Fruit fly (Drosophila melanogaster): Measurements from ENCODE around the gene CG10681.
A peak's percentile ranks its signal among the peaks of the same experiment; 100 is the strongest.

CG10681 gene

DNA sequence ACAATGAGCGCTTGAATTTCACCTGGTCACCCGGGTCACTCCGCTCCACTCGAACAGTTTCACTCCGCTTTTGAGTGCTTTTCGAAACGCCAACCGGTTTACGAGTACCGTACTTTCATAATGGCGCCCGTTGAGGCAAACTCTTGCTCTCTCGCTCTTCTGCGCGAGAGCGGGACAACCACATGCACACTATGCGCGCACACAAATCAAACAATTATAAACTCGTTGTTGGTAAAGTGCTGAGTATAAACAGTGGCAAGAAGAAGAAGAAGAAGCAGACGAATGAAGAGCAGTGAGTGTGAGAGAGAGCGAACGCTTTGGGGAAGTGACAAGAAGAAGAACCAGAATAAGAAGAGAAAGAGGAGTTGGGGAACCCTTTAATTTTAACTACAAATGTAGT is 33.3 kb upstream of the CG10681 start, which contains the start of gene eyg (continued):
- TF ChIP-seq HLH54F (GFP tag; optimal IDR thresholded peaks at IDR 0.05) (no peak), esg (GFP tag; conservative IDR thresholded peaks at IDR 0.05) (no peak), fd64A (GFP tag; optimal IDR thresholded peaks at IDR 0.05) (peak; percentile 6), ranshi (GFP tag; IDR thresholded peaks at IDR 0.05) (peak; percentile 12; the same call in 1 of the 2 replicates), CG1024 (GFP tag; IDR thresholded peaks at IDR 0.05) (0 out of 2 replicates have a peak, but pooled peaks have one; percentile 12), pros (GFP tag; optimal IDR thresholded peaks at IDR 0.05) (peak; percentile 66), Vsx1 (GFP tag; optimal IDR thresholded peaks at IDR 0.05) (peak; percentile 64), CG15514 (GFP tag; optimal IDR thresholded peaks at IDR 0.05) (peak; percentile 33), CG1792 (GFP tag; optimal IDR thresholded peaks at IDR 0.05) (no peak), Abd-B (GFP tag; optimal IDR thresholded peaks at IDR 0.05) (peak; percentile 37), psq (GFP tag; optimal IDR thresholded peaks at IDR 0.05) (peak; percentile 72), Dll (GFP tag; IDR thresholded peaks at IDR 0.05; ENCODE audit: partially characterized antibody) (0 out of 4 replicates have a peak, but pooled peaks have one; percentile 28), zfh2 (GFP tag; optimal IDR thresholded peaks at IDR 0.05) (no peak), fu2 (GFP tag; optimal IDR thresholded peaks at IDR 0.05) (peak; percentile 8), CG16815 (GFP tag; optimal IDR thresholded peaks at IDR 0.05) (no peak), Pdp1 (GFP tag; optimal IDR thresholded peaks at IDR 0.05) (peak in 1 of 2 experiments; percentile 75), CG8765 (GFP tag; IDR thresholded peaks at IDR 0.05) (0 out of 2 replicates have a peak, but pooled peaks have one; percentile 9), HmgD (GFP tag; optimal IDR thresholded peaks at IDR 0.05) (peak; percentile 83), Hsf (GFP tag; optimal IDR thresholded peaks at IDR 0.05) (peak; percentile 32), Awh (GFP tag; IDR thresholded peaks at IDR 0.05) (0 out of 2 replicates have a peak, but pooled peaks have one; percentile 28), sens (GFP tag) (peak; percentile 76), pho (GFP tag; optimal IDR thresholded peaks at IDR 0.05) (peak; percentile 8), Ets65A (GFP tag) (no peak), eyg (GFP tag; optimal IDR thresholded peaks at IDR 0.05) (peak; percentile 59), pan (optimal IDR thresholded peaks at IDR 0.05) (no peak), pan (GFP tag; optimal IDR thresholded peaks at IDR 0.05 in 1 of 2, IDR thresholded peaks at IDR 0.05 in 1 of 2) (peak in 1 of 2 experiments; percentile 39), CG17829 (tag; optimal IDR thresholded peaks at IDR 0.05) (peak; percentile 52), Side (GFP tag; optimal IDR thresholded peaks at IDR 0.05) (peak; percentile 29), CG2120 (GFP tag; optimal IDR thresholded peaks at IDR 0.05) (peak; percentile 10), hkb (optimal IDR thresholded peaks at IDR 0.05) (peak; percentile 74), hkb (GFP tag; IDR thresholded peaks at IDR 0.05) (0 out of 2 replicates have a peak, but pooled peaks have one; percentile 51), grn (GFP tag; optimal IDR thresholded peaks at IDR 0.05) (peak; percentile 30), gem (tag; optimal IDR thresholded peaks at IDR 0.05) (no peak), zen (tag; optimal IDR thresholded peaks at IDR 0.05) (peak; percentile 36), CG7987 (GFP tag; optimal IDR thresholded peaks at IDR 0.05) (peak; percentile 47), ara (GFP tag; IDR thresholded peaks at IDR 0.05) (peak; percentile 57; the same call in 1 of the 2 replicates), cato (GFP tag; optimal IDR thresholded peaks at IDR 0.05; ENCODE audit: borderline replicate concordance) (no peak), corto (GFP tag; optimal IDR thresholded peaks at IDR 0.05) (no peak), sna (GFP tag; IDR thresholded peaks at IDR 0.05; ENCODE audit: partially characterized antibody) (no peak), p53 (GFP tag; optimal IDR thresholded peaks at IDR 0.05) (peak; percentile 36), CG4854 (GFP tag; optimal IDR thresholded peaks at IDR 0.05) (no peak), wor (GFP tag; IDR thresholded peaks at IDR 0.05) (no peak), da (GFP tag; optimal IDR thresholded peaks at IDR 0.05) (no peak), CG3847 (GFP tag; IDR thresholded peaks at IDR 0.05) (peak; percentile 42), stwl (tag; optimal IDR thresholded peaks at IDR 0.05) (no peak), Scr (GFP tag; IDR thresholded peaks at IDR 0.05; ENCODE audit: partially characterized antibody) (peak; percentile 60), CG17361 (GFP tag; IDR thresholded peaks at IDR 0.05) (no peak), sima (GFP tag; optimal IDR thresholded peaks at IDR 0.05) (no peak), Eip74EF (GFP tag; optimal IDR thresholded peaks at IDR 0.05) (no peak), zfh1 (GFP tag; IDR thresholded peaks at IDR 0.05) (0 out of 3 replicates have a peak, but pooled peaks have one; percentile 11), repo (GFP tag; optimal IDR thresholded peaks at IDR 0.05) (peak; percentile 15)
